Fruit fly (Drosophila melanogaster): ENCODE results near the gene nrv2.
A peak's percentile ranks its signal among the peaks of the same experiment; 100 is the strongest.

The nrv2 gene

DNA sequence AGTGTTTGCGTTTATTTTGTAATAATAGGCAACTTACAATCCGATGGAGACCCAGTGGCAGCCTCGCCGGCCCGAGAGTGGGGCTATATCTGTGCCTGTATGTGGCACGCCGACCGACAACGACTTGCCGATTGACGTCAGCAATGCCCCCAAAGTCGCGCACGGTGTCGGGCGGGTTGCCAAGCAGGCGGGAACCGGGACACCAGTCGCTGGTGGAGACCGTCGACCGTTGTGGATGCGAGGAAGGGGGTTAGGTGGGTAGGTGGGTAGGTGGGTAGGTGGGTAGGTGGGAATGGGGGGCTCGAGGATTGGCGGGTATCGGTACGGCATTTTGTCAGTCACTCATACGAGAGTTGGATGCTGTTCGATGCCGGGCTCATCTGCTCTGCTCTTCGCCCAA, 47.6 kb downstream of the nrv2 start (continued):
- TF ChIP-seq Med (GFP tag) (peak; percentile 55), Trl (optimal IDR thresholded peaks at IDR 0.05) (no peak), Trl (GFP tag; optimal IDR thresholded peaks at IDR 0.05) (no peak), sima (GFP tag; optimal IDR thresholded peaks at IDR 0.05) (no peak), Dek (tag; optimal IDR thresholded peaks at IDR 0.05) (no peak), CG12391 (tag; optimal IDR thresholded peaks at IDR 0.05) (no peak), Hr78 (GFP tag; optimal IDR thresholded peaks at IDR 0.05) (no peak), HLH3B (GFP tag; IDR thresholded peaks at IDR 0.05) (no peak), CG2875 (GFP tag; optimal IDR thresholded peaks at IDR 0.05) (no peak), CG6175 (GFP tag; IDR thresholded peaks at IDR 0.05) (peak; percentile 92), CG1647 (GFP tag; optimal IDR thresholded peaks at IDR 0.05) (no peak), Atf6 (GFP tag; IDR thresholded peaks at IDR 0.05) (no peak), lov (optimal IDR thresholded peaks at IDR 0.05) (no peak), lov (GFP tag; IDR thresholded peaks at IDR 0.05) (no peak), CG12769 (tag; optimal IDR thresholded peaks at IDR 0.05) (peak; percentile 98), YL-1 (GFP tag; optimal IDR thresholded peaks at IDR 0.05) (no peak), crol (GFP tag; IDR thresholded peaks at IDR 0.05) (peak; percentile 71), cwo (GFP tag; optimal IDR thresholded peaks at IDR 0.05) (peak; percentile 15), CG9932 (GFP tag; IDR thresholded peaks at IDR 0.05) (peak; percentile 30; the same call in 1 of the 2 replicates), CG3847 (GFP tag; IDR thresholded peaks at IDR 0.05) (no peak), CG33213 (GFP tag; optimal IDR thresholded peaks at IDR 0.05) (no peak), sr (GFP tag; IDR thresholded peaks at IDR 0.05) (peak; percentile 83), Rfx (GFP tag; IDR thresholded peaks at IDR 0.05) (peak; percentile 51), Deaf1 (tag; optimal IDR thresholded peaks at IDR 0.05) (peak; percentile 31), tgo (GFP tag; IDR thresholded peaks at IDR 0.05) (no peak)

DNA sequence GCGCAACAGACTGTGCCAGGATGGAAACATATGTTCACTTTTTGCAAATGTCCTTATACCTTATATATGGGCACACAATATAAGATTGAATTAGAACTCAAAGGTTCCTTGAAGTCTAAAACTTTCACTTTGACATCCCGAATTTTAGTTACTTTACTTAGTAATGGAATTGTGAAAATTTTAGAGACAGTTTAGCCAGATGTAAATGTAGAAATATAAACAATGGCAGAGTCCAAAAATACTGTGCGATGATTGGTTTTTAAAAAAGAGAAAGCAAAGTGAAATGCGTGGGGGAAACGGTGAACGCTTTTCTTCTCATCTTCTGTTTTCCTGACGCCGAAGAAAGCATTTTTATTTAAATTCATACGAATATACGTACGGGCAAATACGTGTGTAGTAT, 50.8 kb downstream of the nrv2 start, which contains the start of gene CG44271:
CG44271 (minus strand) TSS at position 101 of the 400 bp plus-strand sequence.
- TF ChIP-seq sr (GFP tag; IDR thresholded peaks at IDR 0.05), result no peak
- no peak for TF ChIP-seq maf-S (GFP tag; optimal IDR thresholded peaks at IDR 0.05)

DNA sequence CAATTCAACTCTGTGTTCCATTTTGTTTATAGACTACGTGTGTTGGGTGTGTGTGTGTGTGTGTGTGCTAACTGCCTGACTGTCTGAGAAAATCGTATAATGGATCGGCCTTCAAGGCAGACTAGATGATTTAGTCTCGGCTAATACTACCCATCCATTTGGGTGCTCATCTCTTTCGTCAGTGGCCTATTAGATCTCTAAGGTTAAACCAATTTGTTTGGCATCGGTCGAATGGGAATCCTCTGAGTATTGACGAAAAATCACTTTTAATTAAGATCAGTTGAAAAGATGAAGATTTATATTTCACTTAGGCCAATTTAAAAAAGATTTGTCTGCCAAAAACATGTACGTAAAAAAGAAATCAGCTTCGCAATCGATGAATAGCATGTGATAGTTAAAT, 53.1 kb downstream of the nrv2 start, which contains the start of gene CG31910:
CG31910 (minus strand) TSS at position 101 of the 400 bp plus-strand sequence.
- no peak for TF ChIP-seq chif (GFP tag; optimal IDR thresholded peaks at IDR 0.05)
- no peak for TF ChIP-seq CG9437 (GFP tag; optimal IDR thresholded peaks at IDR 0.05)
- TF ChIP-seq CG1233 (GFP tag; optimal IDR thresholded peaks at IDR 0.05), result no peak

DNA sequence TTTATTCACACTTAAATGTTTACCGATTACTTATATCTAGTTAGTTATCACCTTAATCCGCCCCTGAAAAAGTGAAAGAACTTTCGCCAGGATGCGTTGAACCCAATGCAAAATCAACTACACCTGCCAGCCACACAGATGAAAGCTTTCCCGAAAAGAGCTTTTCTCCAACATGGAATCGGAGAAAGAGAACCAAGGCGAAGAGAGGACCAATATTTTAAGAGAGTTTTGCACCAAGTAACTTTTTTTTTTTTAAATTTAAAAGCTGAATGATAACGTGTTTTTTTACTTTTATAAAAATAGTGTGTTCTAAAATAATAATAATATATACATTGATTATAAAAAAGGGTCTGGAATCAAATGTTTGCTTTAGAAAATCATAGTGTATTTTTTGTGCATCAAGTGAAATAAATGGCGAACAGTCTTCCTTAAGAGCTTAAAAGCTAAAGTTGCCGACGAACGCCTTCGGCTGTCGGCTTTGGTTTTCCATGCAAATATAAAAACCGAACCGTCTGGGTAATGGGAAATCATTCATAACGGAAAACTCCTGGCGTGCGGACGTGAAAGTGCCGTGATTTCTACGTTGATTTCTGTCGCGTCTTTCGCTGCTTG, 56.6 kb downstream of the nrv2 start, which contains the start of gene meng:
meng (plus strand) TSS at position 523 of the 612 bp plus-strand sequence.
- TF ChIP-seq row (GFP tag; IDR thresholded peaks at IDR 0.05) (peak; percentile 35; the same call in 1 of the 3 replicates), NFAT (GFP tag; IDR thresholded peaks at IDR 0.05) (0 out of 2 replicates have a peak, but pooled peaks have one; percentile 14), CG16863 (GFP tag; optimal IDR thresholded peaks at IDR 0.05) (no peak), CG33213 (GFP tag; optimal IDR thresholded peaks at IDR 0.05) (no peak), Trl (optimal IDR thresholded peaks at IDR 0.05) (peak; percentile 35 to 79), Trl (GFP tag; optimal IDR thresholded peaks at IDR 0.05) (no peak), crp (GFP tag; optimal IDR thresholded peaks at IDR 0.05) (no peak), CG18599 (GFP tag; optimal IDR thresholded peaks at IDR 0.05) (peak; percentile 14), Med (GFP tag) (peak; percentile 66), CG13296 (GFP tag; optimal IDR thresholded peaks at IDR 0.05) (peak; percentile 4), D19A (tag; optimal IDR thresholded peaks at IDR 0.05) (peak; percentile 88), Jarid2 (GFP tag; optimal IDR thresholded peaks at IDR 0.05) (peak; percentile 39), Deaf1 (tag; optimal IDR thresholded peaks at IDR 0.05) (peak; percentile 98), CG3163 (GFP tag; optimal IDR thresholded peaks at IDR 0.05) (peak; percentile 76), Hmr (GFP tag; optimal IDR thresholded peaks at IDR 0.05) (peak; percentile 6), gro (GFP tag; optimal IDR thresholded peaks at IDR 0.05) (no peak), CG10543 (GFP tag; optimal IDR thresholded peaks at IDR 0.05) (peak; percentile 17)
